Worm (Caenorhabditis elegans) whole organism, young adult: Measurements from ENCODE around the gene sek-6.

Source experiments
- C06A6.2 ChIP-seq: fragments of 200-800 bp; sonication (Bioruptor generic); conservative IDR thresholded peaks from 2 replicates; pipeline ENCODE4 v1.3.6; 2022; ENCODE audit warnings: missing genetic modification characterization, missing compliant biosample characterization
- ama-1 ChIP-seq, 3 experiments: fragments of 150-350 bp in 1 of 3; sonication (generic microtip) in 2 of 3; optimal IDR thresholded peaks; 2 replicates each; lab custom pipeline; 2014 to 2018; ENCODE audit warnings: missing biosample characterization in 2 of 3, missing genetic modification characterization in 2 of 3, missing genetic modification reagents in 2 of 3
- die-1 ChIP-seq: sonication (generic microtip); optimal IDR thresholded peaks from 2 replicates; lab custom pipeline; 2016; ENCODE audit warnings: missing genotype, mild to moderate bottlenecking, missing genetic modification characterization, missing compliant biosample characterization
- egrh-3 ChIP-seq: fragments of 200-800 bp; sonication (Bioruptor generic); IDR thresholded peaks from 2 replicates; pipeline ENCODE4 v1.3.6; 2022; ENCODE audit warnings: missing genetic modification reagents, missing genetic modification characterization, missing compliant biosample characterization
- ets-4 ChIP-seq: fragments of 200-800 bp; sonication (Bioruptor generic); optimal IDR thresholded peaks from 2 replicates; lab custom pipeline; 2018; ENCODE audit warnings: mild to moderate bottlenecking, missing genetic modification characterization, missing compliant biosample characterization
- let-607 ChIP-seq, 2 experiments: fragments of 200-800 bp in 1 of 2; sonication (Bioruptor generic) in 1 of 2; sonication (generic microtip) in 1 of 2; optimal IDR thresholded peaks; 2 replicates each; lab custom pipeline; 2016 to 2018; ENCODE audit warnings: mild to moderate bottlenecking in 2 of 2, missing compliant biosample characterization in 2 of 2, missing genetic modification characterization in 2 of 2, moderate library complexity in 2 of 2, missing genotype in 1 of 2
- unc-62 ChIP-seq: fragments of 150-350 bp; optimal IDR thresholded peaks from 2 replicates; lab custom pipeline; 2014; ENCODE audit warnings: missing biosample characterization, missing genetic modification reagents, missing genetic modification characterization
- zfh-2 ChIP-seq: fragments of 200-800 bp; sonication (Bioruptor generic); conservative IDR thresholded peaks from 2 replicates; pipeline ENCODE4 v1.3.6; 2022; ENCODE audit warnings: missing genetic modification reagents, missing genetic modification characterization, missing compliant biosample characterization
- ztf-18 ChIP-seq: sonication (generic microtip); optimal IDR thresholded peaks from 2 replicates; lab custom pipeline; 2016; ENCODE audit warnings: missing genotype, mild to moderate bottlenecking, missing genetic modification characterization, missing compliant biosample characterization

- TF ChIP-seq ets-4 (no peak), die-1 (tag; lab: Kevin White, UChicago) (no peak), unc-62 (GFP tag; lab: Kevin White, UChicago) (no peak), zfh-2 (GFP tag; lab: Robert Waterston, UW) (no peak), egrh-3 (no peak), C06A6.2 (no peak), ama-1 (optimal IDR thresholded peaks at IDR 0.05; lab: Kevin White, UChicago) (no peak), ama-1 (GFP tag; optimal IDR thresholded peaks at IDR 0.05; lab: Kevin White, UChicago) (no peak), ztf-18 (tag; lab: Kevin White, UChicago) (no peak), let-607 (tag; optimal IDR thresholded peaks at IDR 0.05; lab: Kevin White, UChicago) (no peak)
These were observed 3.4 kb upstream of the sek-6 start, which contains the start of gene mkk-4 for ce11 chrX:10027556-10027955.
